Worm (Caenorhabditis elegans): ENCODE results near the gene fipr-2.

DNA sequence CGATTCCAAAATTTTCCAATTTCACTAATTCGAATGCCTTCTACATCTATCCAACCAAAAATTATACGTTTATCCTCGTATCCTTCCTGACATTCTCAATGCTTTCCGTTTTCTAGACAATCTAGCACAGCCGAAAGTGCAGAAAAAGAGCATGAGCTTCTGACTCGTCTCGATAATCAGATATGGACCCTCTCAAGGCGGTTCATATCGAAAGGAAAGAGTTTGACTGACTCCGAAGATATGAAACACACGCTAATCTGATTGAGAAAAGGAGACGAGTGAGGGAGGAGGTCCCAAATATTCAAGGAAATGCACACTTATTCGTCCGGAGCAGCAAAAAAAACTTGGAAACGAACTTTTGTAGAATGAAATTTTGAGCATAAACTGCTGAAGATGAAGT lies 36.0 kb upstream of the fipr-2 start:
- TF ChIP-seq dao-5 (tag; optimal IDR thresholded peaks at IDR 0.05) (no peak), W03F9.2 (tag; optimal IDR thresholded peaks at IDR 0.05) (no peak), him-1 (tag; optimal IDR thresholded peaks at IDR 0.05) (no peak)
